Worm (Caenorhabditis elegans) whole organism, L2 larva: Measurements from ENCODE around the gene ZC404.1.

Experiments
- C34F6.9 ChIP-seq: fragments of 150-350 bp; optimal IDR thresholded peaks from 2 replicates; lab custom pipeline; 2014; ENCODE audit warnings: missing biosample characterization, missing genetic modification characterization
- R02D3.7 ChIP-seq: fragments of 150-350 bp; optimal IDR thresholded peaks from 2 replicates; lab custom pipeline; 2014; ENCODE audit warnings: missing biosample characterization, missing genetic modification characterization
- ZK546.5 ChIP-seq: sonication (generic microtip); optimal IDR thresholded peaks from 2 replicates; lab custom pipeline; 2017; ENCODE audit warnings: missing biosample characterization, missing genetic modification characterization
- aly-2 ChIP-seq: fragments of 150-350 bp; optimal IDR thresholded peaks from 2 replicates; lab custom pipeline; 2014; ENCODE audit warnings: missing biosample characterization, missing genetic modification characterization
- ama-1 ChIP-seq: fragments of 150-350 bp; optimal IDR thresholded peaks from 2 replicates; lab custom pipeline; 2018; ENCODE audit warnings: inconsistent platforms
- elt-3 ChIP-seq: sonication (generic microtip); optimal IDR thresholded peaks from 2 replicates; lab custom pipeline; 2017; ENCODE audit warnings: missing biosample characterization, missing genetic modification characterization
- lsy-2 ChIP-seq, 2 experiments: fragments of 150-350 bp in 1 of 2; sonication (generic microtip) in 1 of 2; optimal IDR thresholded peaks; 2 replicates each; lab custom pipeline; 2014 to 2017; ENCODE audit warnings: missing biosample characterization in 2 of 2, missing genetic modification characterization in 2 of 2
- nhr-77 ChIP-seq: fragments of 150-350 bp; optimal IDR thresholded peaks from 2 replicates; lab custom pipeline; 2014; ENCODE audit warnings: missing biosample characterization, missing genetic modification characterization
- sem-4 ChIP-seq: fragments of 150-350 bp; optimal IDR thresholded peaks from 2 replicates; lab custom pipeline; 2014; ENCODE audit warnings: missing biosample characterization, missing genetic modification reagents, missing genetic modification characterization
- skn-1 ChIP-seq: sonication (generic microtip); optimal IDR thresholded peaks from 2 replicates; lab custom pipeline; 2017; ENCODE audit warnings: missing biosample characterization, missing genetic modification characterization
- unc-39 ChIP-seq: fragments of 150-350 bp; optimal IDR thresholded peaks from 2 replicates; lab custom pipeline; 2014; ENCODE audit warnings: missing biosample characterization, missing genetic modification characterization
- unc-55 ChIP-seq: fragments of 150-350 bp; sonication (generic microtip); optimal IDR thresholded peaks from 3 replicates; lab custom pipeline; 2014; ENCODE audit warnings: missing biosample characterization, missing genetic modification reagents, missing genetic modification characterization
- unc-62 ChIP-seq: fragments of 150-350 bp; optimal IDR thresholded peaks from 2 replicates; lab custom pipeline; 2014; ENCODE audit warnings: missing biosample characterization, missing genetic modification reagents, missing genetic modification characterization
- ztf-11 ChIP-seq: sonication (generic microtip); optimal IDR thresholded peaks from 2 replicates; lab custom pipeline; 2017; ENCODE audit warnings: missing biosample characterization, missing genetic modification characterization

DNA sequence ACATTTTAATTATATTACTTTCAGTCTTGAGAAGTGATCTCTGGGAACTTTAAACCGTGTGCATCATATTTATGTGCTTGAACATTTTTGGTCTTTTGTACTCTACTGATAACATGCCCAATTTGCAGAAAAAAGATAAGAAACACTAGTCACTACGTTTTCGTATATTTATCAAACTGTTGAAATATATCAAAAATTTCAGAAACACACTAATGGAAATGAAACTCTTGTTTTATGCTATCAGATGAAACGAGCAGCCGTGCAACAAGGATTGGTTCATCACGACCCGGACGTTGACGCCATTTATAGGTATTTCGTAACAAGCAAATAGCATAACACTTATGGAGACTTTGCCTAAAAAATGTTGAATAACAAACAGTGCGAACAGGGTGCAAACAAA, 29.4 kb downstream of the ZC404.1 start:
- TF ChIP-seq R02D3.7 (no peak), elt-3 (tag; lab: Kevin White, UChicago) (no peak), nhr-77 (tag; lab: Kevin White, UChicago) (no peak), unc-39 (tag; lab: Kevin White, UChicago) (no peak), unc-62 (GFP tag; lab: Kevin White, UChicago) (no peak), unc-55 (GFP tag; lab: Kevin White, UChicago) (no peak), ZK546.5 (tag; lab: Kevin White, UChicago) (no peak), sem-4 (tag; lab: Kevin White, UChicago) (no peak), skn-1 (no peak), lsy-2 (tag; optimal IDR thresholded peaks at IDR 0.05; lab: Kevin White, UChicago) (no peak), aly-2 (no peak), C34F6.9 (tag; lab: Kevin White, UChicago) (no peak), ztf-11 (tag; lab: Kevin White, UChicago) (no peak), ama-1 (lab: Kevin White, UChicago) (no peak)
